Worm (Caenorhabditis elegans): Measurements from ENCODE around the gene ZK262.4.

DNA sequence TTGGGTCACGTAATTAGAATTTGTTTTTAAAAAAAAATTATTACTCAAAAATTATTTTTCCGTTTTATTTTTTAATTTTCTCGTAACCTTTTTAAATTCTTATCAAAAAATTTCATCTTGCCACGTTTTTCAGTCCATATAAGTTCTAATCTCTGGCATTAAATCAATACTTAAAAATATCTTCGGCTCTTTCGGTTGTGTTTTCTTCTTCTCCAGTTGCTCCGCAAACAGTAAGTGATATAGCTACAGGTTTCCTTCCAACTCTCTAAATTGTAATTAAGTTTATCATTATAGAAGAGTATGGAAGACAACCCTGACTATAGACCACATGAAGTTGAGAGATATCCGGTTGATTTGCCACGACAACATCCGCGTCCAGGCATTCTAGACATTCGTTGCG, 19.7 kb upstream of the ZK262.4 start, which contains the start of gene ZK228.1:
- no peak for TF ChIP-seq scrt-1 (GFP tag; IDR thresholded peaks at IDR 0.05)
- no peak for TF ChIP-seq tbx-37 (GFP tag; conservative IDR thresholded peaks at IDR 0.05)
- no peak for TF ChIP-seq ets-7 (tag; optimal IDR thresholded peaks at IDR 0.05)
- no peak for TF ChIP-seq hnd-1 (tag; optimal IDR thresholded peaks at IDR 0.05)
- no peak for TF ChIP-seq pes-1 (GFP tag; IDR thresholded peaks at IDR 0.05)
- no peak for TF ChIP-seq ceh-13 (GFP tag; optimal IDR thresholded peaks at IDR 0.05)
- no peak for TF ChIP-seq ama-1 (optimal IDR thresholded peaks at IDR 0.05)
- no peak for TF ChIP-seq B0310.2 (tag; optimal IDR thresholded peaks at IDR 0.05)
- no peak for TF ChIP-seq flt-1 (GFP tag; IDR thresholded peaks at IDR 0.05)
